Worm (Caenorhabditis elegans): Measurements from ENCODE around the gene nhr-19.

DNA sequence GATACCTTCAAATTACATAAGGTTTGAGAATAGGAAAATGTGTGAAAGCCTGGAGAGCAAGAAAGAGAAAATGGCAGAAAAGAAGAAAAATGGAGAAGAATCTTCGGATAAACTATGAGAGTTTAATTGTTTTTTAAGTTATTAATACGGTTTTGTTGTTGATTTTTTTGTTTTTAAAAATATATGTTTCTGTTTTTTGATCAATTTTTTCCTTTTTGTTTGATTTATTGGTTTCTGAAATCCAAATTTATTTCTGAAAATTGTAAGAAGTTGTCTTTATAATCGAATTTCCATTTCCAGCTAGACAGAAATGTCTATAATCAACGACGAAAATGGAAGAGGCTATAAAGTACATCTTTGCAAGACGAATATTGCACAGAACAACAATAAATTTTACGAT is 12.6 kb downstream of the nhr-19 start, which contains the start of gene parp-2:
- no peak for TF ChIP-seq lsy-2 (tag; optimal IDR thresholded peaks at IDR 0.05)
- TF ChIP-seq nhr-28 (tag; optimal IDR thresholded peaks at IDR 0.05) = no peak
- TF ChIP-seq mls-2 (tag; optimal IDR thresholded peaks at IDR 0.05) = no peak
- no peak for TF ChIP-seq nhr-12 (tag; optimal IDR thresholded peaks at IDR 0.05)
- TF ChIP-seq sptf-1 (tag; optimal IDR thresholded peaks at IDR 0.05) = no peak
